Worm (Caenorhabditis elegans) whole organism, L4 larva: ENCODE measurements around the gene kbp-4.
"Not testable (repeated sequence)": the region's sequence is repeated elsewhere in the genome, so short reads cannot be mapped to it uniquely, and the experiment has no call there.

ENCODE experiments used
- ama-1 ChIP-seq: fragments of 150-350 bp; optimal IDR thresholded peaks from 2 replicates; lab custom pipeline; 2014; ENCODE audit warnings: inconsistent platforms, mixed read lengths
- egl-27 ChIP-seq: sonication (generic microtip); optimal IDR thresholded peaks from 3 replicates; lab custom pipeline; 2017; ENCODE audit warnings: missing biosample characterization, missing genetic modification reagents, missing genetic modification characterization

- TF ChIP-seq ama-1 (lab: Kevin White, UChicago); egl-27 (tag; lab: Kevin White, UChicago): not testable (repeated sequence)
These were observed 4.3 kb upstream of the kbp-4 start, which contains the start of gene uaf-1 for ce11 chrIII:1076383-1076782.
